Worm (Caenorhabditis elegans) whole organism, midembryonic: ENCODE data around the gene R08E5.4.

Source experiments
- cog-1 ChIP-seq: sonication (generic microtip); optimal IDR thresholded peaks from 2 replicates; lab custom pipeline; 2016; ENCODE audit warnings: missing genetic modification characterization, missing compliant biosample characterization
- tab-1 ChIP-seq: fragments of 200-800 bp; sonication (Bioruptor generic); IDR thresholded peaks from 2 replicates; pipeline ENCODE4 v1.3.6; 2022; ENCODE audit warnings: missing genetic modification characterization, missing compliant biosample characterization

DNA sequence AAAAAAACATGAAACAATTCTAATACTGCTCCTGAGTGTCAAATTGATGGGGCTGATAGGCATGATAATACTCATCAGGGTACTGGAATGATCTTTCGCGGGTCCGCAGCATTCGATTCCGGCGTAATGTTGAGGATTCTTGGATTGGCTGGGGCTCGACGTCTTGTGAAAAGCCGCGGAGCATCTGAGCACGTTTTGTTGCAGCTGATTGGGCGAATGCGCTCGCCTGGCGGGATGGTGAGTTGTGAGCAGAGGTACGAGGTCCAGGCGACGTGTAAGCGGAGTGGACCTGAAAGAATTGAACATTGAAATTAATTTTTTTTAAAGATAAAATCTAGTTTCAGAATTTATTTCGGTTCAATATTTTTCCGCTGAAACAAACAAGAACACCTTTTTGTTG lies 45.6 kb downstream of the R08E5.4 start:
- TF ChIP-seq tab-1 (GFP tag; lab: Robert Waterston, UW) (no peak), cog-1 (no peak)
